Fruit fly (Drosophila melanogaster): ENCODE data around the gene kuk.

Gene kuk

DNA sequence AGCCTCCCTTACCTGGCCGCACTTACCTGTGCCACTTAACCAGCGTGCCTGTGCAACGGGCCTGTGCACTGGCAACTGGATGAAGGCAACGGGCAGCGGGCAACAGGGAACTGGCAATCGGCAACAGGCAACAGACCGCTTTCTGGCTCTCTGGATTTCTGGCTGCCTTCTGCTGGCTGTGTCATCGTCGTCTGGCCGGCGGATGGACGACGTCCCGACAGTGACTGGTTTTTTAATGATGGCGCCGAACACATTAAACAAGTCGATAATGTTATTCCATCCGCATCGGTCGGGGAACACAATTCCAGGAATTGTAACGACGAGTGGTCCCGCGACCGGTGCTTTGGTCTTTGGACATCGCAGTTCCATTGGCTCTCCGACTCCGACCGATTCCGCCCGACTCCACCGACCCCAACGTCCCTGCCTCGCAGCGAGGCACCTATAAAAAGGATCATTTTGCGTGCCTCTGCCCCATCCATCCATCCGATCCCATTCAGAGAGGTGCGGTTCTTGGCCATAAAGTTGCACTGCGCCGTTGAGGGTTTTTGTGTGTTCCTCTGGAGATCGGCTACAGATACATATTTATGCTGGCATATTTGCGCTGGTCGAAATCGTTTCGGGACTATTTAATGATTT lies 18.2 kb upstream of the kuk start (continued):
- TF ChIP-seq Chrac-16 (GFP tag; optimal IDR thresholded peaks at IDR 0.05) (no peak), mam (GFP tag; optimal IDR thresholded peaks at IDR 0.05) (no peak), CG6254 (GFP tag; optimal IDR thresholded peaks at IDR 0.05) (no peak), sr (GFP tag; IDR thresholded peaks at IDR 0.05) (no peak), CG17328 (GFP tag; IDR thresholded peaks at IDR 0.05) (no peak), CG18476 (GFP tag; optimal IDR thresholded peaks at IDR 0.05) (no peak), CG7987 (GFP tag; optimal IDR thresholded peaks at IDR 0.05) (no peak), Jarid2 (GFP tag; optimal IDR thresholded peaks at IDR 0.05) (no peak), az2 (GFP tag; optimal IDR thresholded peaks at IDR 0.05) (no peak), CG2116 (GFP tag; optimal IDR thresholded peaks at IDR 0.05) (no peak), Hr51 (GFP tag; optimal IDR thresholded peaks at IDR 0.05) (no peak), kni (GFP tag; optimal IDR thresholded peaks at IDR 0.05) (peak; percentile 53), BEAF-32 (GFP tag; optimal IDR thresholded peaks at IDR 0.05) (no peak), CG1647 (GFP tag; optimal IDR thresholded peaks at IDR 0.05) (no peak), CG2678 (tag; optimal IDR thresholded peaks at IDR 0.05) (no peak), sens (GFP tag) (peak; percentile 38), Stat92E (GFP tag; optimal IDR thresholded peaks at IDR 0.05) (peak in 1 of 3 experiments; percentile 80), MESR4 (GFP tag; optimal IDR thresholded peaks at IDR 0.05) (no peak), CG17802 (tag; optimal IDR thresholded peaks at IDR 0.05) (no peak), zen (tag; optimal IDR thresholded peaks at IDR 0.05) (peak; percentile 89), TFAM (GFP tag; optimal IDR thresholded peaks at IDR 0.05) (no peak), CG7372 (GFP tag; IDR thresholded peaks at IDR 0.05) (no peak), CG17568 (GFP tag; optimal IDR thresholded peaks at IDR 0.05) (no peak), jing (GFP tag; optimal IDR thresholded peaks at IDR 0.05) (no peak), Atf3 (GFP tag; optimal IDR thresholded peaks at IDR 0.05) (no peak)

DNA sequence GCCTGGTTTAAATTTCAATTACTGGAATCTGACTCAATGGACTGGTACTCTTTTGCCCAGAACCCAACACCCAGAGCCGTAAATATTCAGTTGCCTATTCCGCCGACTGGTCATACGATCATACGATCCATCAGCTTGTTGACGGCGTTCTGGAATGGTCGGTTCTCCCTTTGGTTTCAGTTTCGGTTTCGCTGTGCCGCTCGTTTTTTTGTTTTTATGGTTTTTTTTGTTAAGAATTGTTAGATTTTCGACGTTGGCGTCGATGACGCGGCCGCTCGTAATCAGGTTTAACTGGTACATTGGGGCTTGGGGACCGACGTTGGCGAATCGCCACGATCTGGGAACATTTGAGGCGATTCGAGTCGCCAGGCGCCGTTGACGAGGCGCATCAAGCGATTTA lies 17.3 kb upstream of the kuk start:
- no peak for TF ChIP-seq CG1024 (GFP tag; IDR thresholded peaks at IDR 0.05)
- TF ChIP-seq sqz (GFP tag; optimal IDR thresholded peaks at IDR 0.05) = peak; percentile 67
- TF ChIP-seq C15 (GFP tag; IDR thresholded peaks at IDR 0.05) = no peak
- no peak for TF ChIP-seq Taf1 (GFP tag; IDR thresholded peaks at IDR 0.05)
- no peak for TF ChIP-seq fd102C (GFP tag; optimal IDR thresholded peaks at IDR 0.05)
- TF ChIP-seq CG31224 (GFP tag; IDR thresholded peaks at IDR 0.05) = no peak
- TF ChIP-seq da (GFP tag; optimal IDR thresholded peaks at IDR 0.05) = no peak
- TF ChIP-seq jing (GFP tag; optimal IDR thresholded peaks at IDR 0.05) = no peak
- no peak for TF ChIP-seq CG9817 (tag; optimal IDR thresholded peaks at IDR 0.05)
- no peak for TF ChIP-seq BtbVII (GFP tag; optimal IDR thresholded peaks at IDR 0.05)
- no peak for TF ChIP-seq CHES-1-like (GFP tag; optimal IDR thresholded peaks at IDR 0.05)
- TF ChIP-seq Spps (tag; optimal IDR thresholded peaks at IDR 0.05) = no peak
- TF ChIP-seq Vsx1 (GFP tag; optimal IDR thresholded peaks at IDR 0.05) = no peak
- no peak for TF ChIP-seq Xrp1 (GFP tag; IDR thresholded peaks at IDR 0.05)
- no peak for TF ChIP-seq Abd-B (GFP tag; optimal IDR thresholded peaks at IDR 0.05)
- TF ChIP-seq CG2889 (GFP tag; IDR thresholded peaks at IDR 0.05) = no peak
- TF ChIP-seq CG12942 (GFP tag; optimal IDR thresholded peaks at IDR 0.05) = no peak
- peak; percentile 21 for TF ChIP-seq pfk (GFP tag; optimal IDR thresholded peaks at IDR 0.05)
- no peak for TF ChIP-seq CG1233 (GFP tag; optimal IDR thresholded peaks at IDR 0.05)
- no peak for TF ChIP-seq CG4404 (GFP tag; IDR thresholded peaks at IDR 0.05)
- no peak for TF ChIP-seq inv (GFP tag; IDR thresholded peaks at IDR 0.05; ENCODE audit: partially characterized antibody)
- TF ChIP-seq Doc3 (GFP tag; IDR thresholded peaks at IDR 0.05; ENCODE audit: partially characterized antibody) = no peak
- TF ChIP-seq cas (GFP tag; IDR thresholded peaks at IDR 0.05) = no peak
- TF ChIP-seq sr (GFP tag; IDR thresholded peaks at IDR 0.05) = no peak
- no peak for TF ChIP-seq maf-S (GFP tag; optimal IDR thresholded peaks at IDR 0.05)
- no peak for TF ChIP-seq eve (GFP tag; optimal IDR thresholded peaks at IDR 0.05)
- no peak for TF ChIP-seq CG3995 (GFP tag; optimal IDR thresholded peaks at IDR 0.05)
- TF ChIP-seq CG2678 (tag; optimal IDR thresholded peaks at IDR 0.05) = no peak

Measured in whole organism, embryonic.